Worm (Caenorhabditis elegans) whole organism, L1 larva: ENCODE data around the gene syd-2.
A peak's percentile ranks its signal among the peaks of the same experiment; 100 is the strongest.

Source experiments
- aha-1 ChIP-seq: fragments of 150-350 bp; optimal IDR thresholded peaks from 2 replicates; lab custom pipeline; 2014; ENCODE audit warnings: missing biosample characterization, missing genetic modification characterization
- alr-1 ChIP-seq: fragments of 200-800 bp; sonication (Bioruptor generic); optimal IDR thresholded peaks from 2 replicates; lab custom pipeline; 2018; ENCODE audit warnings: borderline replicate concordance, mild to moderate bottlenecking, missing genetic modification characterization, missing compliant biosample characterization
- blmp-1 ChIP-seq: fragments of 150-350 bp; optimal IDR thresholded peaks from 2 replicates; lab custom pipeline; 2014; ENCODE audit warnings: missing biosample characterization, missing genetic modification characterization
- ceh-88 ChIP-seq: fragments of 200-800 bp; sonication (Bioruptor generic); IDR thresholded peaks from 2 replicates; pipeline ENCODE4 v1.3.6; 2022; ENCODE audit warnings: missing genetic modification characterization, missing compliant biosample characterization
- ceh-90 ChIP-seq: sonication (generic microtip); optimal IDR thresholded peaks from 2 replicates; lab custom pipeline; 2016; ENCODE audit warnings: missing genetic modification characterization, missing compliant biosample characterization
- ces-1 ChIP-seq: fragments of 150-350 bp; optimal IDR thresholded peaks from 2 replicates; lab custom pipeline; 2014; ENCODE audit warnings: missing biosample characterization, missing genetic modification reagents, missing genetic modification characterization
- efl-1 ChIP-seq, 4 experiments: fragments of 150-350 bp; optimal IDR thresholded peaks in 3 of 4; peaks in 1 of 4; 1 replicate in 1 of 4; 2 replicates in 3 of 4; lab custom pipeline; 2014; ENCODE audit warnings: missing biosample characterization in 2 of 4, missing genetic modification characterization in 2 of 4, missing genetic modification reagents in 2 of 4
- efl-3 ChIP-seq: fragments of 200-800 bp; sonication (Bioruptor generic); optimal IDR thresholded peaks from 2 replicates; lab custom pipeline; 2018; ENCODE audit warnings: mild to moderate bottlenecking, missing genetic modification characterization, missing compliant biosample characterization
- egl-27 ChIP-seq, 2 experiments: fragments of 150-350 bp in 1 of 2; sonication (generic microtip); optimal IDR thresholded peaks; 3 replicates each; lab custom pipeline; 2017 to 2018; ENCODE audit warnings: missing biosample characterization in 2 of 2, missing genetic modification characterization in 2 of 2, missing genetic modification reagents in 2 of 2
- ets-5 ChIP-seq: fragments of 200-800 bp; sonication (Bioruptor generic); IDR thresholded peaks from 2 replicates; pipeline ENCODE4 v1.3.6; 2022; ENCODE audit warnings: missing genetic modification characterization, missing compliant biosample characterization
- fkh-10 ChIP-seq: sonication (generic microtip); optimal IDR thresholded peaks from 2 replicates; lab custom pipeline; 2017; ENCODE audit warnings: missing biosample characterization, missing genetic modification reagents, missing genetic modification characterization
- fkh-8 ChIP-seq: sonication (generic microtip); optimal IDR thresholded peaks from 2 replicates; lab custom pipeline; 2016; ENCODE audit warnings: mild to moderate bottlenecking, missing genetic modification characterization, missing compliant biosample characterization
- hlh-4 ChIP-seq: sonication (generic microtip); optimal IDR thresholded peaks from 2 replicates; lab custom pipeline; 2016; ENCODE audit warnings: mild to moderate bottlenecking, missing genetic modification characterization, missing compliant biosample characterization
- hpl-2 ChIP-seq: fragments of 150-350 bp; optimal IDR thresholded peaks from 2 replicates; lab custom pipeline; 2014; ENCODE audit warnings: missing biosample characterization, missing genetic modification reagents, missing genetic modification characterization
- lin-13 ChIP-seq: fragments of 150-350 bp; optimal IDR thresholded peaks from 2 replicates; lab custom pipeline; 2014; ENCODE audit warnings: missing biosample characterization, missing genetic modification reagents, missing genetic modification characterization
- lin-14 ChIP-seq: fragments of 200-800 bp; sonication (Bioruptor generic); optimal IDR thresholded peaks from 2 replicates; lab custom pipeline; 2018; ENCODE audit warnings: mild to moderate bottlenecking, missing genetic modification characterization, moderate library complexity, missing compliant biosample characterization
- lin-35 ChIP-seq, 2 experiments: fragments of 150-350 bp; optimal IDR thresholded peaks; 2 replicates each; lab custom pipeline; 2014; ENCODE audit warnings: missing biosample characterization in 2 of 2, missing genetic modification characterization in 2 of 2, missing genetic modification reagents in 2 of 2
- lir-3 ChIP-seq: sonication (generic microtip); optimal IDR thresholded peaks from 2 replicates; lab custom pipeline; 2016; ENCODE audit warnings: mild to moderate bottlenecking, missing genetic modification characterization, moderate library complexity, missing compliant biosample characterization; ENCODE audit not compliant: poor library complexity
- lsy-2 ChIP-seq, 2 experiments: fragments of 150-350 bp; optimal IDR thresholded peaks; 2 replicates each; lab custom pipeline; 2014; ENCODE audit warnings: missing biosample characterization in 2 of 2, missing genetic modification characterization in 2 of 2
- mdl-1 ChIP-seq, 2 experiments: fragments of 150-350 bp; optimal IDR thresholded peaks; 2 replicates each; lab custom pipeline; 2014 to 2017; ENCODE audit warnings: missing biosample characterization in 2 of 2, missing genetic modification characterization in 2 of 2, inconsistent platforms in 1 of 2
- mep-1 ChIP-seq: fragments of 150-350 bp; optimal IDR thresholded peaks from 2 replicates; lab custom pipeline; 2014; ENCODE audit warnings: missing biosample characterization, missing genetic modification characterization
- nhr-11 ChIP-seq: fragments of 150-350 bp; optimal IDR thresholded peaks from 2 replicates; lab custom pipeline; 2014; ENCODE audit warnings: missing biosample characterization, missing genetic modification characterization
- nhr-19 ChIP-seq: fragments of 200-800 bp; sonication (Bioruptor generic); conservative IDR thresholded peaks from 2 replicates; pipeline ENCODE4 v1.3.6; 2022; ENCODE audit warnings: missing genetic modification characterization, missing compliant biosample characterization
- nhr-237 ChIP-seq: fragments of 150-350 bp; optimal IDR thresholded peaks from 2 replicates; lab custom pipeline; 2014; ENCODE audit warnings: missing biosample characterization, missing genetic modification characterization
- nhr-28 ChIP-seq: fragments of 150-350 bp; optimal IDR thresholded peaks from 2 replicates; lab custom pipeline; 2014; ENCODE audit warnings: missing biosample characterization, missing genetic modification characterization
- nhr-47 ChIP-seq: sonication (generic microtip); optimal IDR thresholded peaks from 2 replicates; lab custom pipeline; 2016; ENCODE audit warnings: mild to moderate bottlenecking, missing genetic modification characterization, moderate library complexity, missing compliant biosample characterization
- nhr-71 ChIP-seq: sonication (generic microtip); optimal IDR thresholded peaks from 2 replicates; lab custom pipeline; 2016; ENCODE audit warnings: mild to moderate bottlenecking, missing genetic modification characterization, moderate library complexity, missing compliant biosample characterization
- nhr-76 ChIP-seq: sonication (generic microtip); optimal IDR thresholded peaks from 2 replicates; lab custom pipeline; 2017; ENCODE audit warnings: missing biosample characterization, missing genetic modification characterization
- nhr-84 ChIP-seq: sonication (generic microtip); optimal IDR thresholded peaks from 2 replicates; lab custom pipeline; 2017; ENCODE audit warnings: missing biosample characterization, missing genetic modification characterization
- nhr-85 ChIP-seq: sonication (generic microtip); peaks from one replicate; lab custom pipeline; 2016; ENCODE audit warnings: missing genetic modification characterization, inconsistent platforms, missing compliant biosample characterization
- skn-1 ChIP-seq: fragments of 150-350 bp; optimal IDR thresholded peaks from 2 replicates; lab custom pipeline; 2014; ENCODE audit warnings: missing biosample characterization, missing genetic modification characterization
- snpc-4 ChIP-seq: fragments of 150-350 bp; optimal IDR thresholded peaks from 2 replicates; lab custom pipeline; 2014; ENCODE audit warnings: missing biosample characterization, missing genetic modification characterization
- sox-4 ChIP-seq: sonication (generic microtip); optimal IDR thresholded peaks from 2 replicates; lab custom pipeline; 2016; ENCODE audit warnings: missing genetic modification characterization, missing compliant biosample characterization
- swsn-7 ChIP-seq: sonication (generic microtip); optimal IDR thresholded peaks from 2 replicates; lab custom pipeline; 2016; ENCODE audit warnings: missing genetic modification characterization, missing compliant biosample characterization
- tlp-1 ChIP-seq: fragments of 150-350 bp; optimal IDR thresholded peaks from 2 replicates; lab custom pipeline; 2014; ENCODE audit warnings: missing biosample characterization, missing genetic modification characterization
- unc-62 ChIP-seq: fragments of 150-350 bp; optimal IDR thresholded peaks from 2 replicates; lab custom pipeline; 2014; ENCODE audit warnings: missing biosample characterization, missing genetic modification reagents, missing genetic modification characterization
- unc-86 ChIP-seq: sonication (generic microtip); optimal IDR thresholded peaks from 2 replicates; lab custom pipeline; 2016; ENCODE audit warnings: missing genetic modification characterization, missing compliant biosample characterization
- unc-98 ChIP-seq: fragments of 200-800 bp; sonication (Bioruptor generic); IDR thresholded peaks from 2 replicates; pipeline ENCODE4 v1.3.6; 2022; ENCODE audit warnings: missing genetic modification characterization, missing compliant biosample characterization
- xbp-1 ChIP-seq: sonication (generic microtip); optimal IDR thresholded peaks from 2 replicates; lab custom pipeline; 2016; ENCODE audit warnings: missing genetic modification characterization, missing compliant biosample characterization
- ztf-11 ChIP-seq, 2 experiments: sonication (generic microtip); optimal IDR thresholded peaks; 2 replicates each; lab custom pipeline; 2016 to 2017; ENCODE audit warnings: missing genetic modification characterization in 2 of 2, missing biosample characterization in 1 of 2, missing compliant biosample characterization in 1 of 2
- ztf-4 ChIP-seq: fragments of 150-350 bp; optimal IDR thresholded peaks from 2 replicates; lab custom pipeline; 2014; ENCODE audit warnings: missing biosample characterization, missing genetic modification characterization

Gene syd-2

ce11 chrX:10593234-10593633 lies 38.2 kb upstream of the syd-2 start, which contains the start of gene sdn-1:
sdn-1 (minus strand) TSS chrX:10593334.
- no peak for TF ChIP-seq nhr-237 (tag; lab: Kevin White, UChicago)
- no peak for TF ChIP-seq alr-1
- no peak for TF ChIP-seq lin-13
- TF ChIP-seq ces-1 (GFP tag; lab: Kevin White, UChicago): no peak
- no peak for TF ChIP-seq hpl-2 (GFP tag; lab: Kevin White, UChicago)
- TF ChIP-seq nhr-71 (tag; lab: Kevin White, UChicago): no peak

ce11 chrX:10591208-10591782 lies 36.3 kb upstream of the syd-2 start:
- TF ChIP-seq ceh-90 (tag; lab: Kevin White, UChicago) (no peak), ztf-11 (tag; optimal IDR thresholded peaks at IDR 0.05; lab: Kevin White, UChicago) (peak in 1 of 2 experiments; percentile 10), lin-14 (peak; percentile 6), unc-86 (peak; percentile 30)

- TF ChIP-seq efl-3 (GFP tag; lab: Kevin White, UChicago) (no peak), fkh-10 (GFP tag; lab: Kevin White, UChicago) (peak; percentile 75), lin-14 (peak; percentile 31), ceh-90 (tag; lab: Kevin White, UChicago) (no peak), nhr-85 (peak; percentile 2), swsn-7 (tag; lab: Kevin White, UChicago) (no peak), nhr-28 (tag; lab: Kevin White, UChicago) (no peak)
Observed at ce11 chrX:10590772-10591171, 35.7 kb upstream of the syd-2 start.

ce11 chrX:10589465-10589864 lies 34.4 kb upstream of the syd-2 start, which contains the start of gene F57C7.4:
F57C7.4 (minus strand) TSS chrX:10589565.
- no peak for TF ChIP-seq nhr-237 (tag; lab: Kevin White, UChicago)
- peak; percentile 72 for TF ChIP-seq fkh-8 (tag; lab: Kevin White, UChicago)
- TF ChIP-seq nhr-85: no peak
- TF ChIP-seq unc-86: no peak

ce11 chrX:10576872-10577271 lies 21.8 kb upstream of the syd-2 start, which contains the start of gene nhx-5:
nhx-5 (plus strand) TSS chrX:10576953.
- no peak for TF ChIP-seq efl-1 (optimal IDR thresholded peaks at IDR 0.05; lab: Kevin White, UChicago)
- TF ChIP-seq efl-1 (GFP tag; optimal IDR thresholded peaks at IDR 0.05 in 1 of 2; lab: Kevin White, UChicago): peak in 1 of 2 experiments; percentile 35
- no peak for TF ChIP-seq xbp-1 (tag; lab: Kevin White, UChicago)

ce11 chrX:10576410-10576809 lies 21.4 kb upstream of the syd-2 start:
- TF ChIP-seq unc-62 (GFP tag; lab: Kevin White, UChicago): no peak
- TF ChIP-seq nhr-19 (GFP tag; lab: Robert Waterston, UW): peak; percentile 24
- no peak for TF ChIP-seq tlp-1 (tag; lab: Kevin White, UChicago)
- no peak for TF ChIP-seq ets-5 (GFP tag; lab: Robert Waterston, UW)
- TF ChIP-seq lin-14: peak; percentile 85
- no peak for TF ChIP-seq egl-27 (tag; optimal IDR thresholded peaks at IDR 0.05; lab: Kevin White, UChicago)
- TF ChIP-seq nhr-11 (tag; lab: Kevin White, UChicago): no peak
- peak in 1 of 2 experiments; percentile 12 for TF ChIP-seq mdl-1 (tag; optimal IDR thresholded peaks at IDR 0.05; lab: Kevin White, UChicago)
- TF ChIP-seq nhr-76 (tag; lab: Kevin White, UChicago): no peak
- TF ChIP-seq nhr-84 (tag; lab: Kevin White, UChicago): no peak
- TF ChIP-seq hlh-4 (tag; lab: Kevin White, UChicago): no peak
- no peak for TF ChIP-seq aha-1 (tag; lab: Kevin White, UChicago)
- TF ChIP-seq ztf-4 (tag; lab: Kevin White, UChicago): no peak
- TF ChIP-seq lsy-2 (tag; optimal IDR thresholded peaks at IDR 0.05; lab: Kevin White, UChicago): peak; percentile 50 to 81
- peak; percentile 46 for TF ChIP-seq mep-1 (tag; lab: Kevin White, UChicago)
- peak; percentile 47 for TF ChIP-seq nhr-85
- peak; percentile 80 for TF ChIP-seq skn-1
- TF ChIP-seq ceh-88 (GFP tag; lab: Robert Waterston, UW): no peak
- peak; percentile 70 for TF ChIP-seq nhr-237 (tag; lab: Kevin White, UChicago)
- TF ChIP-seq alr-1: no peak
- TF ChIP-seq xbp-1 (tag; lab: Kevin White, UChicago): peak; percentile 60
- peak; percentile 59 for TF ChIP-seq nhr-47
- peak; percentile 36 to 78 for TF ChIP-seq lin-35 (GFP tag; optimal IDR thresholded peaks at IDR 0.05; lab: Kevin White, UChicago)
- peak; percentile 63 for TF ChIP-seq blmp-1 (tag; lab: Kevin White, UChicago)
- no peak for TF ChIP-seq efl-3 (GFP tag; lab: Kevin White, UChicago)
- TF ChIP-seq efl-1 (optimal IDR thresholded peaks at IDR 0.05; lab: Kevin White, UChicago): peak in 1 of 2 experiments; percentile 69
- peak; percentile 51 to 91 for TF ChIP-seq efl-1 (GFP tag; optimal IDR thresholded peaks at IDR 0.05 in 1 of 2; lab: Kevin White, UChicago)
- TF ChIP-seq snpc-4 (tag; lab: Kevin White, UChicago): peak; percentile 51
- no peak for TF ChIP-seq sox-4 (tag; lab: Kevin White, UChicago)
- no peak for TF ChIP-seq lir-3 (tag; lab: Kevin White, UChicago)
- TF ChIP-seq unc-98 (GFP tag; lab: Robert Waterston, UW): no peak
